Worm (Caenorhabditis elegans) whole organism, late embryonic: Measurements from ENCODE around the gene C46C2.3.

Source experiments
- nhr-11 ChIP-seq: fragments of 150-350 bp; optimal IDR thresholded peaks from 2 replicates; lab custom pipeline; 2014; ENCODE audit warnings: missing biosample characterization, missing genetic modification characterization
- pax-1 ChIP-seq: fragments of 150-350 bp; optimal IDR thresholded peaks from 2 replicates; lab custom pipeline; 2014; ENCODE audit warnings: missing biosample characterization, missing genetic modification characterization
- ref-2 ChIP-seq: sonication (generic microtip); optimal IDR thresholded peaks from 2 replicates; lab custom pipeline; 2016; ENCODE audit warnings: missing genetic modification characterization, missing compliant biosample characterization
- unc-55 ChIP-seq: sonication (generic microtip); optimal IDR thresholded peaks from 2 replicates; lab custom pipeline; 2017; ENCODE audit warnings: missing biosample characterization, missing genetic modification reagents, missing genetic modification characterization

ce11 chrIV:9266464-9266863 is 41.5 kb downstream of the C46C2.3 start, which contains the start of gene Y11D7A.19:
- TF ChIP-seq ref-2 (tag; lab: Kevin White, UChicago) (no peak), pax-1 (tag; lab: Kevin White, UChicago) (no peak), unc-55 (GFP tag; lab: Kevin White, UChicago) (no peak), nhr-11 (tag; lab: Kevin White, UChicago) (no peak)
